Worm (Caenorhabditis elegans) whole organism, L1 larva: ENCODE results near the gene tbc-7.

Experiments used
- C04F5.9 ChIP-seq: sonication (generic microtip); optimal IDR thresholded peaks from 2 replicates; lab custom pipeline; 2016; ENCODE audit warnings: missing genetic modification characterization, missing compliant biosample characterization
- C16A3.4 ChIP-seq: fragments of 150-350 bp; optimal IDR thresholded peaks from 2 replicates; lab custom pipeline; 2014; ENCODE audit warnings: missing biosample characterization, missing genetic modification characterization
- C34B4.2 ChIP-seq: sonication (generic microtip); optimal IDR thresholded peaks from 2 replicates; lab custom pipeline; 2017; ENCODE audit warnings: mild to moderate bottlenecking, missing genetic modification characterization, missing compliant biosample characterization
- F16B12.6 ChIP-seq: fragments of 150-350 bp; optimal IDR thresholded peaks from 2 replicates; lab custom pipeline; 2014; ENCODE audit warnings: missing biosample characterization, missing genetic modification characterization
- Y116A8C.19 ChIP-seq: sonication (generic microtip); optimal IDR thresholded peaks from 2 replicates; lab custom pipeline; 2016; ENCODE audit warnings: missing compliant biosample characterization, missing genetic modification characterization, borderline replicate concordance
- ama-1 ChIP-seq: fragments of 150-350 bp; optimal IDR thresholded peaks from 2 replicates; lab custom pipeline; 2014
- blmp-1 ChIP-seq: fragments of 150-350 bp; optimal IDR thresholded peaks from 2 replicates; lab custom pipeline; 2014; ENCODE audit warnings: missing biosample characterization, missing genetic modification characterization
- ceh-8 ChIP-seq: fragments of 200-800 bp; sonication (Bioruptor generic); optimal IDR thresholded peaks from 2 replicates; lab custom pipeline; 2018; ENCODE audit warnings: mild to moderate bottlenecking, missing genetic modification characterization, moderate library complexity, missing compliant biosample characterization
- ceh-90 ChIP-seq: sonication (generic microtip); optimal IDR thresholded peaks from 2 replicates; lab custom pipeline; 2016; ENCODE audit warnings: missing genetic modification characterization, missing compliant biosample characterization
- ces-1 ChIP-seq: fragments of 150-350 bp; optimal IDR thresholded peaks from 2 replicates; lab custom pipeline; 2014; ENCODE audit warnings: missing biosample characterization, missing genetic modification reagents, missing genetic modification characterization
- efl-1 ChIP-seq, 4 experiments: fragments of 150-350 bp; optimal IDR thresholded peaks in 3 of 4; peaks in 1 of 4; 1 replicate in 1 of 4; 2 replicates in 3 of 4; lab custom pipeline; 2014; ENCODE audit warnings: missing biosample characterization in 2 of 4, missing genetic modification characterization in 2 of 4, missing genetic modification reagents in 2 of 4
- elt-2 ChIP-seq: sonication (generic microtip); optimal IDR thresholded peaks from 2 replicates; lab custom pipeline; 2016; ENCODE audit warnings: missing genetic modification characterization, mild to moderate bottlenecking, inconsistent platforms, missing compliant biosample characterization, missing genetic modification reagents
- elt-3 ChIP-seq, 6 experiments: fragments of 150-350 bp in 1 of 6; sonication (generic microtip); optimal IDR thresholded peaks; 2 replicates each; lab custom pipeline; 2017 to 2018; ENCODE audit warnings: missing biosample characterization in 6 of 6, missing genetic modification characterization in 6 of 6, inconsistent platforms in 1 of 6
- fkh-10 ChIP-seq: sonication (generic microtip); optimal IDR thresholded peaks from 2 replicates; lab custom pipeline; 2017; ENCODE audit warnings: missing biosample characterization, missing genetic modification reagents, missing genetic modification characterization
- fos-1 ChIP-seq: fragments of 150-350 bp; optimal IDR thresholded peaks from 2 replicates; lab custom pipeline; 2014; ENCODE audit warnings: missing biosample characterization, missing genetic modification characterization
- grh-1 ChIP-seq: fragments of 200-800 bp; sonication (Bioruptor generic); IDR thresholded peaks from 2 replicates; pipeline ENCODE4 v1.3.6; 2022; ENCODE audit warnings: missing genetic modification reagents, missing genetic modification characterization, missing compliant biosample characterization
- hlh-4 ChIP-seq: sonication (generic microtip); optimal IDR thresholded peaks from 2 replicates; lab custom pipeline; 2016; ENCODE audit warnings: mild to moderate bottlenecking, missing genetic modification characterization, missing compliant biosample characterization
- irx-1 ChIP-seq: sonication (generic microtip); optimal IDR thresholded peaks from 2 replicates; lab custom pipeline; 2016; ENCODE audit warnings: missing genetic modification characterization, missing compliant biosample characterization
- isw-1 ChIP-seq: fragments of 200-800 bp; sonication (Bioruptor generic); IDR thresholded peaks from 2 replicates; pipeline ENCODE4 v1.3.6; 2022; ENCODE audit warnings: missing genetic modification characterization, missing compliant biosample characterization
- jun-1 ChIP-seq: fragments of 150-350 bp; optimal IDR thresholded peaks from 2 replicates; lab custom pipeline; 2014; ENCODE audit warnings: missing biosample characterization, missing genetic modification reagents, missing genetic modification characterization
- lin-13 ChIP-seq: fragments of 150-350 bp; optimal IDR thresholded peaks from 2 replicates; lab custom pipeline; 2014; ENCODE audit warnings: missing biosample characterization, missing genetic modification reagents, missing genetic modification characterization
- lin-15B ChIP-seq: fragments of 150-350 bp; sonication (generic microtip); optimal IDR thresholded peaks from 3 replicates; lab custom pipeline; 2014; ENCODE audit warnings: missing biosample characterization, missing genetic modification characterization
- mef-2 ChIP-seq: fragments of 150-350 bp; optimal IDR thresholded peaks from 2 replicates; lab custom pipeline; 2014; ENCODE audit warnings: missing biosample characterization, missing genetic modification characterization
- mep-1 ChIP-seq: fragments of 150-350 bp; optimal IDR thresholded peaks from 2 replicates; lab custom pipeline; 2014; ENCODE audit warnings: missing biosample characterization, missing genetic modification characterization
- nhr-11 ChIP-seq: fragments of 150-350 bp; optimal IDR thresholded peaks from 2 replicates; lab custom pipeline; 2014; ENCODE audit warnings: missing biosample characterization, missing genetic modification characterization
- nhr-19 ChIP-seq: fragments of 200-800 bp; sonication (Bioruptor generic); conservative IDR thresholded peaks from 2 replicates; pipeline ENCODE4 v1.3.6; 2022; ENCODE audit warnings: missing genetic modification characterization, missing compliant biosample characterization
- nhr-20 ChIP-seq: sonication (generic microtip); optimal IDR thresholded peaks from 2 replicates; lab custom pipeline; 2016; ENCODE audit warnings: mild to moderate bottlenecking, missing genetic modification characterization, missing compliant biosample characterization
- nhr-237 ChIP-seq: fragments of 150-350 bp; optimal IDR thresholded peaks from 2 replicates; lab custom pipeline; 2014; ENCODE audit warnings: missing biosample characterization, missing genetic modification characterization
- nhr-28 ChIP-seq: fragments of 150-350 bp; optimal IDR thresholded peaks from 2 replicates; lab custom pipeline; 2014; ENCODE audit warnings: missing biosample characterization, missing genetic modification characterization
- nhr-47 ChIP-seq: sonication (generic microtip); optimal IDR thresholded peaks from 2 replicates; lab custom pipeline; 2016; ENCODE audit warnings: mild to moderate bottlenecking, missing genetic modification characterization, moderate library complexity, missing compliant biosample characterization
- nhr-84 ChIP-seq: sonication (generic microtip); optimal IDR thresholded peaks from 2 replicates; lab custom pipeline; 2017; ENCODE audit warnings: missing biosample characterization, missing genetic modification characterization
- nhr-85 ChIP-seq: sonication (generic microtip); peaks from one replicate; lab custom pipeline; 2016; ENCODE audit warnings: missing genetic modification characterization, inconsistent platforms, missing compliant biosample characterization
- nhr-90 ChIP-seq: sonication (generic microtip); optimal IDR thresholded peaks from 2 replicates; lab custom pipeline; 2016; ENCODE audit warnings: mild to moderate bottlenecking, missing genetic modification characterization, missing compliant biosample characterization; ENCODE audit not compliant: poor library complexity
- pag-3 ChIP-seq: sonication (generic microtip); optimal IDR thresholded peaks from 2 replicates; lab custom pipeline; 2017; ENCODE audit warnings: missing genetic modification characterization, mild to moderate bottlenecking, missing compliant biosample characterization, antibody characterized with exemption, borderline replicate concordance; ENCODE audit not compliant: insufficient read depth
- pax-3 ChIP-seq: fragments of 200-800 bp; sonication (Bioruptor generic); optimal IDR thresholded peaks from 2 replicates; lab custom pipeline; 2018; ENCODE audit warnings: mild to moderate bottlenecking, missing genetic modification characterization, moderate library complexity, missing compliant biosample characterization
- snpc-4 ChIP-seq: fragments of 150-350 bp; optimal IDR thresholded peaks from 2 replicates; lab custom pipeline; 2014; ENCODE audit warnings: missing biosample characterization, missing genetic modification characterization
- sup-37 ChIP-seq: fragments of 200-800 bp; sonication (Bioruptor generic); optimal IDR thresholded peaks from 2 replicates; lab custom pipeline; 2018; ENCODE audit warnings: mild to moderate bottlenecking, missing genetic modification characterization, missing compliant biosample characterization
- tbx-2 ChIP-seq: sonication (generic microtip); optimal IDR thresholded peaks from 2 replicates; lab custom pipeline; 2016; ENCODE audit warnings: missing genetic modification characterization, missing compliant biosample characterization
- tlp-1 ChIP-seq: fragments of 150-350 bp; optimal IDR thresholded peaks from 2 replicates; lab custom pipeline; 2014; ENCODE audit warnings: missing biosample characterization, missing genetic modification characterization
- unc-130 ChIP-seq: fragments of 150-350 bp; optimal IDR thresholded peaks from 2 replicates; lab custom pipeline; 2017; ENCODE audit warnings: missing biosample characterization, missing genetic modification characterization, inconsistent platforms
- unc-30 ChIP-seq: sonication (generic microtip); optimal IDR thresholded peaks from 2 replicates; lab custom pipeline; 2017; ENCODE audit warnings: missing biosample characterization, missing genetic modification characterization
- vab-15 ChIP-seq: sonication (generic microtip); optimal IDR thresholded peaks from 2 replicates; lab custom pipeline; 2017; ENCODE audit warnings: missing genotype, mild to moderate bottlenecking, missing genetic modification characterization, missing compliant biosample characterization
- xbp-1 ChIP-seq: sonication (generic microtip); optimal IDR thresholded peaks from 2 replicates; lab custom pipeline; 2016; ENCODE audit warnings: missing genetic modification characterization, missing compliant biosample characterization
- zag-1 ChIP-seq: fragments of 150-350 bp; optimal IDR thresholded peaks from 2 replicates; lab custom pipeline; 2014; ENCODE audit warnings: missing biosample characterization, missing genetic modification characterization
- ztf-11 ChIP-seq, 2 experiments: sonication (generic microtip); optimal IDR thresholded peaks; 2 replicates each; lab custom pipeline; 2016 to 2017; ENCODE audit warnings: missing genetic modification characterization in 2 of 2, missing biosample characterization in 1 of 2, missing compliant biosample characterization in 1 of 2
- ztf-4 ChIP-seq: fragments of 150-350 bp; optimal IDR thresholded peaks from 2 replicates; lab custom pipeline; 2014; ENCODE audit warnings: missing biosample characterization, missing genetic modification characterization

tbc-7 gene

DNA sequence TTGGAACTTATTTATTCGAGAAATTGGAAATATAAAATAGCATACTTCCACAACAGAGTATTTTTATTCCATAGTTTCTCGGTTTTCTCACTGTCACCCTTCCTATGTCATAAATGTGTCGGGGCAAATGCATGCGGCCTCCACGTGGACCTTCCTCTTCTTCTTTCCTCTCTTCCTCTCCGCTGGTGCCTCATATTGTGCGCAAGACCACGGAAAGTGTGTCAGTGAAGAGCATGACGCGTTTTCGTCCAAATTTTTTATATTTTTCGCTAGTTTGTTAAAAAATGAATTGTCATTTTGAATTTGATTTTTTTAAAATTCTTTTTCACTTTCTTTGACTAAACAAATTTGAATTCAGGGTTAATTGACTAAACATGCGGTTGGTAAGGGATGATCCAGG, 31.0 kb downstream of the tbc-7 start, which contains the start of gene mans-3 (continued):
- TF ChIP-seq C34B4.2 (tag; lab: Kevin White, UChicago) (no peak), isw-1 (GFP tag; lab: Robert Waterston, UW) (peak; percentile 69), ama-1 (no peak), xbp-1 (peak; percentile 95), nhr-47 (tag; lab: Kevin White, UChicago) (peak; percentile 93), sup-37 (GFP tag; lab: Kevin White, UChicago) (peak; percentile 67), tbx-2 (tag; lab: Kevin White, UChicago) (peak; percentile 92), hlh-4 (tag; lab: Kevin White, UChicago) (no peak), pag-3 (tag; lab: Kevin White, UChicago) (no peak), jun-1 (tag; lab: Kevin White, UChicago) (peak; percentile 81), fos-1 (tag; lab: Kevin White, UChicago) (peak; percentile 74), Y116A8C.19 (tag; lab: Kevin White, UChicago) (no peak), fkh-10 (GFP tag; lab: Kevin White, UChicago) (peak; percentile 82), unc-30 (tag; lab: Kevin White, UChicago) (no peak), nhr-19 (peak; percentile 89), lin-15B (tag; lab: Kevin White, UChicago) (peak; percentile 54), F16B12.6 (peak; percentile 38), C04F5.9 (tag; lab: Kevin White, UChicago) (peak; percentile 36), elt-3 (tag; optimal IDR thresholded peaks at IDR 0.05; lab: Kevin White, UChicago) (peak in 2 of 6 experiments; percentile 75 to 89), tlp-1 (tag; lab: Kevin White, UChicago) (no peak), snpc-4 (tag; lab: Kevin White, UChicago) (peak; percentile 74), C16A3.4 (tag; lab: Kevin White, UChicago) (peak; percentile 93), ces-1 (GFP tag; lab: Kevin White, UChicago) (no peak), nhr-85 (tag; lab: Kevin White, UChicago) (peak; percentile 95), ztf-11 (tag; optimal IDR thresholded peaks at IDR 0.05; lab: Kevin White, UChicago) (peak in 1 of 2 experiments; percentile 65), mef-2 (tag; lab: Kevin White, UChicago) (peak; percentile 75), vab-15 (tag; lab: Kevin White, UChicago) (no peak), nhr-84 (tag; lab: Kevin White, UChicago) (no peak), unc-130 (tag; lab: Kevin White, UChicago) (peak; percentile 70), ceh-90 (no peak), pax-3 (tag; lab: Kevin White, UChicago) (peak; percentile 76), ceh-8 (peak; percentile 77), ztf-4 (peak; percentile 77), nhr-28 (tag; lab: Kevin White, UChicago) (no peak), nhr-20 (tag; lab: Kevin White, UChicago) (peak; percentile 95), irx-1 (peak; percentile 77), nhr-11 (tag; lab: Kevin White, UChicago) (peak; percentile 57), grh-1 (GFP tag; lab: Robert Waterston, UW) (peak; percentile 72), blmp-1 (peak; percentile 91), mep-1 (peak; percentile 97), elt-2 (tag; lab: Kevin White, UChicago) (peak; percentile 74), nhr-90 (tag; lab: Kevin White, UChicago) (peak; percentile 90), nhr-237 (tag; lab: Kevin White, UChicago) (peak; percentile 35), lin-13 (GFP tag; lab: Kevin White, UChicago) (peak; percentile 83)

DNA sequence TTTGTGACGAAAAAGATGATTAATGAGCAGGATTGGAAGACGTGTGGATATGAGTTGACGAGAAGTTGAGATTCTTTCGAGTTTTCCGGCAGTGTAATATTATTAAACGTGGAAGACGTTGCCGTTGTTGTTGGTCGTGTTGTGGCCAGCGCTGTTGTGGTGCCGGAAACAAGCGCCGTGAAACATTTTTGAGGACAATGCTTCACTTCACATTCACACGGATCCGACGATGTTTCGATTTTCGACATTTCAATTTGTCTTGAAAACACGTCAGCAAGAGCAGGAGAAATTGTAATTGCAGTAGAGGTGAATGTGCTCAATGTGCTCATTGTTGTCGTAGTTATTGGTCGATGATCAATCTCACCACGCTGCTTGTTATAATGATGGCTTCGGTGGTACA, 34.7 kb downstream of the tbc-7 start:
- TF ChIP-seq blmp-1 (no peak), efl-1 (optimal IDR thresholded peaks at IDR 0.05; lab: Kevin White, UChicago) (no peak), efl-1 (GFP tag; optimal IDR thresholded peaks at IDR 0.05 in 1 of 2; lab: Kevin White, UChicago) (peak in 1 of 2 experiments; percentile 56), tlp-1 (tag; lab: Kevin White, UChicago) (no peak), zag-1 (no peak)
